Worm (Caenorhabditis elegans) whole organism, midembryonic: ENCODE data around the gene F53C3.11.

Experiments
- T22C8.4 ChIP-seq: fragments of 200-800 bp; sonication (Bioruptor generic); IDR thresholded peaks from 2 replicates; pipeline ENCODE4 v1.3.6; 2022; ENCODE audit warnings: missing genetic modification characterization, missing compliant biosample characterization
- flt-1 ChIP-seq: fragments of 200-800 bp; sonication (Bioruptor generic); IDR thresholded peaks from 2 replicates; pipeline ENCODE4 v1.3.6; 2022; ENCODE audit warnings: missing genetic modification characterization, missing compliant biosample characterization
- klf-2 ChIP-seq: fragments of 200-800 bp; sonication (Bioruptor generic); conservative IDR thresholded peaks from 2 replicates; pipeline ENCODE4 v1.3.6; 2022; ENCODE audit warnings: missing genetic modification reagents, missing genetic modification characterization, missing compliant biosample characterization
- ref-1 ChIP-seq: fragments of 200-800 bp; sonication (Bioruptor generic); conservative IDR thresholded peaks from 2 replicates; pipeline ENCODE4 v1.3.6; 2022; ENCODE audit warnings: missing genetic modification reagents, missing genetic modification characterization, missing compliant biosample characterization

- TF ChIP-seq klf-2: no peak
- TF ChIP-seq T22C8.4 (GFP tag; lab: Robert Waterston, UW): no peak
- TF ChIP-seq flt-1 (GFP tag; lab: Robert Waterston, UW): no peak
- TF ChIP-seq ref-1 (GFP tag; lab: Robert Waterston, UW): no peak
Measured at ce11 chrII:3935990-3936389, 29.5 kb upstream of the F53C3.11 start.
